Fruit fly (Drosophila melanogaster): ENCODE results near the gene Snx17.

The Snx17 gene

DNA sequence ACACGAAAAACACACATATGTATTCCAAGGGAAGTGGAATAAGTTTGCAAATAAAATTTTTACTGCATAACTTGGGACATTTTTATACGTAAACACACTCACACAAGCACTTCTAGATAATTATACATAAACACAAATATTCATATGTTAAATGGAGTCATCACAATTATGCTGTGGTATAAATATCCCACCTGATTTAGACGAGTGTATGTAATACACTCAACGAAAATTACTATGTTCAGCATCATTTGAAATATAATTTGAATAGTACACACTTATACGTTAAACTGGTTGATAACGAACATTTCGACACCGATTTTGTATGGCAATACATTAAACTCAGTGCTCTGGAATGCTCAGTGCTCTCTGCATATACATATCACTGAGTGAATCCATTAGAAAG lies 24.3 kb upstream of the Snx17 start (continued):
- TF ChIP-seq CG6163 (GFP tag; IDR thresholded peaks at IDR 0.05) (no peak), acj6 (GFP tag; optimal IDR thresholded peaks at IDR 0.05) (peak; percentile 43), Eip75B (GFP tag; optimal IDR thresholded peaks at IDR 0.05) (peak; percentile 58), CG9139 (GFP tag; optimal IDR thresholded peaks at IDR 0.05) (no peak), CG6854 (GFP tag; optimal IDR thresholded peaks at IDR 0.05) (no peak), CG11762 (GFP tag; optimal IDR thresholded peaks at IDR 0.05; ENCODE audit: insufficient read depth) (no peak), fd59A (GFP tag; optimal IDR thresholded peaks at IDR 0.05) (no peak), ss (GFP tag; optimal IDR thresholded peaks at IDR 0.05) (peak in 1 of 2 experiments; percentile 27), lz (GFP tag; optimal IDR thresholded peaks at IDR 0.05) (no peak), CG6276 (GFP tag; optimal IDR thresholded peaks at IDR 0.05) (no peak), spab (GFP tag; optimal IDR thresholded peaks at IDR 0.05) (no peak), Ets21C (GFP tag; optimal IDR thresholded peaks at IDR 0.05) (no peak), svp (GFP tag) (no peak), Ets96B (tag; optimal IDR thresholded peaks at IDR 0.05) (peak; percentile 11), Sox102F (GFP tag; optimal IDR thresholded peaks at IDR 0.05) (peak; percentile 45), topi (GFP tag; optimal IDR thresholded peaks at IDR 0.05) (peak; percentile 61), Blimp-1 (GFP tag; optimal IDR thresholded peaks at IDR 0.05) (no peak), esn (GFP tag; optimal IDR thresholded peaks at IDR 0.05) (peak; percentile 55), vri (GFP tag; optimal IDR thresholded peaks at IDR 0.05) (peak; percentile 4), CG11902 (GFP tag; optimal IDR thresholded peaks at IDR 0.05) (no peak), CG10631 (GFP tag; optimal IDR thresholded peaks at IDR 0.05) (peak; percentile 52), CG1621 (tag; optimal IDR thresholded peaks at IDR 0.05) (no peak), CG6808 (GFP tag; optimal IDR thresholded peaks at IDR 0.05) (peak; percentile 14), Smox (GFP tag; optimal IDR thresholded peaks at IDR 0.05) (no peak), Eip78C (GFP tag) (peak; percentile 84), CG4318 (GFP tag; optimal IDR thresholded peaks at IDR 0.05) (no peak), CG34406 (GFP tag; optimal IDR thresholded peaks at IDR 0.05) (peak; percentile 36), Lpt (GFP tag; optimal IDR thresholded peaks at IDR 0.05) (peak; percentile 31), fd85E (GFP tag; optimal IDR thresholded peaks at IDR 0.05) (no peak), CG15336 (GFP tag; IDR thresholded peaks at IDR 0.05) (peak; percentile 49; the same call in 1 of the 2 replicates), CG3919 (GFP tag; optimal IDR thresholded peaks at IDR 0.05) (no peak), Hr4 (GFP tag; optimal IDR thresholded peaks at IDR 0.05) (peak; percentile 71), CG7368 (GFP tag; optimal IDR thresholded peaks at IDR 0.05) (no peak), Eip93F (GFP tag; optimal IDR thresholded peaks at IDR 0.05) (no peak), salr (GFP tag; optimal IDR thresholded peaks at IDR 0.05) (no peak), CG31627 (GFP tag; optimal IDR thresholded peaks at IDR 0.05) (peak; percentile 32), achi (GFP tag; optimal IDR thresholded peaks at IDR 0.05) (peak; percentile 42), CG16779 (tag; optimal IDR thresholded peaks at IDR 0.05) (no peak), CG3032 (tag; optimal IDR thresholded peaks at IDR 0.05) (peak; percentile 38), CG8632 (GFP tag; optimal IDR thresholded peaks at IDR 0.05) (peak; percentile 29), CG8119 (GFP tag; IDR thresholded peaks at IDR 0.05) (peak; percentile 51; the same call in 2 of the 3 replicates), net (GFP tag; optimal IDR thresholded peaks at IDR 0.05) (no peak), CG11294 (GFP tag; IDR thresholded peaks at IDR 0.05) (no peak)

DNA sequence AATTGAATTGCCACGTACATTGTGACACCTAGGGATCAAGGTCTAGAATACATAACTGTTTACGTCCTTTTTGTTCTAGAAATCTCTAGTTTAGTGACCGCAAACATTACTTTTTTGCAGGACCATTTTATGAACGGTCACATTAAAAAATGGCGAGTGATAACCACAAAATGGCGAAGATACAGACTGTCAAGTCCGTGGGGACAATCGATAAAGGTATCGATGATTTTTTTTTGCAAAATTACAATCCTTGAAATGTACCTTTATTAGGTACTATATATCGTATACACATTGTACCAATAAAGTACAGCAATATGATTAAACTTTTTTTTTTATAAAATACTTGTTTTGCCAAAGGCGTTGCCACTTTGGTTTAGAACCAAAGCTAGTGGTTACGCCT lies 23.7 kb upstream of the Snx17 start:
- TF ChIP-seq fd85E (GFP tag; optimal IDR thresholded peaks at IDR 0.05), result no peak
- TF ChIP-seq CG3032 (tag; optimal IDR thresholded peaks at IDR 0.05), result no peak
- peak; percentile 9 for TF ChIP-seq achi (GFP tag; optimal IDR thresholded peaks at IDR 0.05)
- TF ChIP-seq Eip78C (GFP tag), result peak; percentile 40
- no peak for TF ChIP-seq dsx (GFP tag; optimal IDR thresholded peaks at IDR 0.05; ENCODE audit: poor library complexity, severe bottlenecking)
- no peak for TF ChIP-seq CG16779 (tag; optimal IDR thresholded peaks at IDR 0.05)
- no peak for TF ChIP-seq Sox14 (GFP tag; optimal IDR thresholded peaks at IDR 0.05)

Measured in whole organism, prepupa.